Worm (Caenorhabditis elegans) whole organism, young adult: ENCODE measurements around the gene F18E2.15.

Experiments used
- B0261.1 ChIP-seq: sonication (generic microtip); optimal IDR thresholded peaks from 2 replicates; lab custom pipeline; 2016; ENCODE audit warnings: mild to moderate bottlenecking, missing genetic modification characterization, moderate library complexity, missing compliant biosample characterization
- D2030.7 ChIP-seq: fragments of 200-800 bp; sonication (Bioruptor generic); IDR thresholded peaks from 2 replicates; pipeline ENCODE4 v1.3.6; 2022; ENCODE audit warnings: missing genetic modification reagents, missing genetic modification characterization, missing compliant biosample characterization
- F22D6.2 ChIP-seq: sonication (generic microtip); optimal IDR thresholded peaks from 2 replicates; lab custom pipeline; 2016; ENCODE audit warnings: mild to moderate bottlenecking, missing genetic modification characterization, missing compliant biosample characterization
- F33H1.4 ChIP-seq: fragments of 200-800 bp; sonication (Bioruptor generic); IDR thresholded peaks from 2 replicates; pipeline ENCODE4 v1.3.6; 2022; ENCODE audit warnings: missing genetic modification reagents, missing genetic modification characterization, missing compliant biosample characterization
- F37B4.10 ChIP-seq: fragments of 200-800 bp; sonication (Bioruptor generic); IDR thresholded peaks from 2 replicates; pipeline ENCODE4 v1.3.6; 2022; ENCODE audit warnings: missing genetic modification characterization, missing compliant biosample characterization
- F39B2.1 ChIP-seq: fragments of 200-800 bp; sonication (Bioruptor generic); IDR thresholded peaks from 2 replicates; pipeline ENCODE4 v1.3.6; 2022; ENCODE audit warnings: missing genetic modification reagents, missing genetic modification characterization, missing compliant biosample characterization
- K11D2.4 ChIP-seq: fragments of 200-800 bp; sonication (Bioruptor generic); IDR thresholded peaks from 2 replicates; pipeline ENCODE4 v1.3.6; 2022; ENCODE audit warnings: missing genetic modification reagents, missing genetic modification characterization, missing compliant biosample characterization
- Y53F4B.3 ChIP-seq: fragments of 200-800 bp; sonication (Bioruptor generic); IDR thresholded peaks from 2 replicates; pipeline ENCODE4 v1.3.6; 2022; ENCODE audit warnings: missing genetic modification reagents, missing genetic modification characterization, missing compliant biosample characterization
- ama-1 ChIP-seq, 3 experiments: fragments of 150-350 bp in 1 of 3; sonication (generic microtip) in 2 of 3; optimal IDR thresholded peaks; 2 replicates each; lab custom pipeline; 2014 to 2018; ENCODE audit warnings: missing biosample characterization in 2 of 3, missing genetic modification characterization in 2 of 3, missing genetic modification reagents in 2 of 3
- aptf-2 ChIP-seq: fragments of 200-800 bp; sonication (Bioruptor generic); conservative IDR thresholded peaks from 2 replicates; pipeline ENCODE4 v1.3.6; 2022; ENCODE audit warnings: missing genetic modification reagents, missing genetic modification characterization, missing compliant biosample characterization
- cebp-1 ChIP-seq, 2 experiments: fragments of 200-800 bp in 1 of 2; sonication (Bioruptor generic) in 1 of 2; sonication (generic microtip) in 1 of 2; IDR thresholded peaks in 1 of 2; optimal IDR thresholded peaks in 1 of 2; 2 replicates each; pipeline versions ENCODE4 v1.3.6 to Lab custom; 2017 to 2022; ENCODE audit warnings: missing compliant biosample characterization in 2 of 2, missing genetic modification characterization in 2 of 2, mild to moderate bottlenecking in 1 of 2, missing genetic modification reagents in 1 of 2, moderate library complexity in 1 of 2
- cebp-2 ChIP-seq: fragments of 200-800 bp; sonication (Bioruptor generic); IDR thresholded peaks from 2 replicates; pipeline ENCODE4 v1.3.6; 2022; ENCODE audit warnings: missing genetic modification characterization, missing compliant biosample characterization
- ceh-100 ChIP-seq: fragments of 200-800 bp; sonication (Bioruptor generic); IDR thresholded peaks from 2 replicates; pipeline ENCODE4 v1.3.6; 2022; ENCODE audit warnings: missing genetic modification reagents, missing genetic modification characterization, missing compliant biosample characterization
- ceh-40 ChIP-seq: fragments of 200-800 bp; sonication (Bioruptor generic); IDR thresholded peaks from 2 replicates; pipeline ENCODE4 v1.3.6; 2022; ENCODE audit warnings: missing genetic modification characterization, missing compliant biosample characterization
- egl-18 ChIP-seq: fragments of 200-800 bp; sonication (Bioruptor generic); IDR thresholded peaks from 2 replicates; pipeline ENCODE4 v1.3.6; 2022; ENCODE audit warnings: missing genetic modification reagents, missing genetic modification characterization, missing compliant biosample characterization
- egrh-3 ChIP-seq: fragments of 200-800 bp; sonication (Bioruptor generic); IDR thresholded peaks from 2 replicates; pipeline ENCODE4 v1.3.6; 2022; ENCODE audit warnings: missing genetic modification reagents, missing genetic modification characterization, missing compliant biosample characterization
- ets-4 ChIP-seq: fragments of 200-800 bp; sonication (Bioruptor generic); optimal IDR thresholded peaks from 2 replicates; lab custom pipeline; 2018; ENCODE audit warnings: mild to moderate bottlenecking, missing genetic modification characterization, missing compliant biosample characterization
- him-1 ChIP-seq: sonication (generic microtip); optimal IDR thresholded peaks from 2 replicates; lab custom pipeline; 2016; ENCODE audit warnings: missing genotype, missing genetic modification reagents, missing genetic modification characterization, missing compliant biosample characterization
- hmg-1.2 ChIP-seq: fragments of 200-800 bp; sonication (Bioruptor generic); IDR thresholded peaks from 2 replicates; pipeline ENCODE4 v1.3.6; 2022; ENCODE audit warnings: missing genetic modification reagents, missing genetic modification characterization, missing compliant biosample characterization
- hrde-1 ChIP-seq: sonication (generic microtip); optimal IDR thresholded peaks from 2 replicates; lab custom pipeline; 2016; ENCODE audit warnings: missing genetic modification characterization, mild to moderate bottlenecking, missing compliant biosample characterization, moderate library complexity, missing genotype, missing genetic modification reagents, borderline replicate concordance
- hsf-1 ChIP-seq: fragments of 200-800 bp; sonication (Bioruptor generic); IDR thresholded peaks from 2 replicates; pipeline ENCODE4 v1.3.6; 2022; ENCODE audit warnings: missing genetic modification reagents, missing genetic modification characterization, missing compliant biosample characterization
- lin-26 ChIP-seq: fragments of 200-800 bp; sonication (Bioruptor generic); IDR thresholded peaks from 2 replicates; pipeline ENCODE4 v1.3.6; 2022; ENCODE audit warnings: missing genetic modification reagents, missing genetic modification characterization, missing compliant biosample characterization
- mxl-1 ChIP-seq: sonication (generic microtip); optimal IDR thresholded peaks from 2 replicates; lab custom pipeline; 2016; ENCODE audit warnings: missing genetic modification characterization, missing compliant biosample characterization
- rcor-1 ChIP-seq: fragments of 200-800 bp; sonication (Bioruptor generic); IDR thresholded peaks from 2 replicates; pipeline ENCODE4 v1.3.6; 2022; ENCODE audit warnings: missing genetic modification reagents, missing genetic modification characterization, missing compliant biosample characterization
- rec-8 ChIP-seq, 2 experiments: sonication (generic microtip); optimal IDR thresholded peaks; 2 replicates each; lab custom pipeline; 2016; ENCODE audit warnings: mild to moderate bottlenecking in 2 of 2, missing genetic modification characterization in 2 of 2, missing genetic modification reagents in 2 of 2, missing genotype in 2 of 2, missing biosample characterization in 1 of 2, missing compliant biosample characterization in 1 of 2, moderate library complexity in 1 of 2
- sdz-38 ChIP-seq: sonication (generic microtip); optimal IDR thresholded peaks from 2 replicates; lab custom pipeline; 2016; ENCODE audit warnings: missing genotype, missing genetic modification characterization, missing compliant biosample characterization
- snpc-1.1 ChIP-seq: sonication (generic microtip); optimal IDR thresholded peaks from 2 replicates; lab custom pipeline; 2017; ENCODE audit warnings: missing genetic modification characterization, mild to moderate bottlenecking, missing compliant biosample characterization, antibody characterized with exemption, moderate library complexity, missing genotype, missing genetic modification reagents; ENCODE audit not compliant: insufficient read depth
- snpc-1.3 ChIP-seq: sonication (generic microtip); optimal IDR thresholded peaks from 2 replicates; lab custom pipeline; 2017; ENCODE audit warnings: missing genetic modification characterization, mild to moderate bottlenecking, missing compliant biosample characterization, antibody characterized with exemption, moderate library complexity, missing genotype, missing genetic modification reagents; ENCODE audit not compliant: insufficient read depth
- tlf-1 ChIP-seq: fragments of 200-800 bp; sonication (Bioruptor generic); optimal IDR thresholded peaks from 2 replicates; lab custom pipeline; 2018; ENCODE audit warnings: mild to moderate bottlenecking, missing genetic modification characterization, missing compliant biosample characterization
- unc-62 ChIP-seq: fragments of 150-350 bp; optimal IDR thresholded peaks from 2 replicates; lab custom pipeline; 2014; ENCODE audit warnings: missing biosample characterization, missing genetic modification reagents, missing genetic modification characterization
- xnd-1 ChIP-seq: sonication (generic microtip); optimal IDR thresholded peaks from 2 replicates; lab custom pipeline; 2016; ENCODE audit warnings: missing genotype, missing genetic modification reagents, missing genetic modification characterization, missing compliant biosample characterization
- ztf-18 ChIP-seq: sonication (generic microtip); optimal IDR thresholded peaks from 2 replicates; lab custom pipeline; 2016; ENCODE audit warnings: missing genotype, mild to moderate bottlenecking, missing genetic modification characterization, missing compliant biosample characterization
- ztf-3 ChIP-seq: fragments of 200-800 bp; sonication (Bioruptor generic); optimal IDR thresholded peaks from 2 replicates; lab custom pipeline; 2018; ENCODE audit warnings: mild to moderate bottlenecking, missing genetic modification characterization, missing compliant biosample characterization

F18E2.15 gene

DNA sequence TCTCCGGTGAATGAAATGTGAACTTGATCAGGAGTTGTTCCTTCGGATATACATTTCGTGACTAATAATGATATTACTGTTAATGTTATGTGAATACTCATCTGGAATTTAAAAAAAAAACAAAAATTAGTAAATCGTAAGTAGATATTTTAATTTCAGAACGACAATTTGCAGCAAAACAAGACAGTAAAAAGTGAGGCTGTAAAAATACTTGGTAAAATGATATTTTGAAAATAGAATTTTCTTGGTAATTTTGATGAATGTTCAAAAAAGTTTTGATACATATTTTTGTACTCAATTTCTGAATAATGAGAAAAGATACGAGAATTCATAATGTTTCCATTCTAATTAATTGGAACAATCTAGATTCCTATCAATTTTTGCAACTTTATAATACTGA lies 1.2 kb downstream of the F18E2.15 start, which contains the start of gene papl-1:
TSS of gene papl-1 (minus strand) at position 101 of the 400 bp plus-strand sequence.
- no peak for TF ChIP-seq F22D6.2 (tag; lab: Kevin White, UChicago)
- TF ChIP-seq F39B2.1 (GFP tag; lab: Robert Waterston, UW) = no peak
- TF ChIP-seq egl-18 (GFP tag; lab: Robert Waterston, UW) = no peak

- TF ChIP-seq him-1 (tag; lab: Kevin White, UChicago) = no peak
- no peak for TF ChIP-seq snpc-1.3
- TF ChIP-seq ceh-100 (GFP tag; lab: Robert Waterston, UW) = no peak
- TF ChIP-seq ets-4 (GFP tag; lab: Kevin White, UChicago) = no peak
Observed at ce11 chrV:12754839-12755238, 6.0 kb downstream of the F18E2.15 start, which contains the start of gene gpa-13. gpa-13 (minus strand) TSS chrV:12754939.

DNA sequence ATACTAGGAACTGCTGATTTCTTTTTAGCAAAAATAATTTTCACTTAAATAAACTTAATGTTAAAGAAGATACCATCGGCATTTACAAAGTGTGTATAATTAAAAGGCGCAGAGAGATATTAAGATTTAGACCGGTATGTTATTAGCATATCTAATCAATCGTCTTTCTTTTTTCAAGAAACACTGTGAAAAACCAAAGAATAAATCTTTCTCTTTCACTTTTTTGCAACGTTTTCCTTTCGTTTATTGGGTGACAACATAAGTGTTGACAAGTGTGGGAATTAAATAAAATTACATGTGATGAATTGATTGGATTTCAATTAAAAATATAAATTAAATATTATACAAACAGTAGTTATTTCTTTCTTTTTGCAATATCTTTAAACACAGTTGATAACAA lies 8.4 kb downstream of the F18E2.15 start, which contains the start of gene C15C8.8:
TSS of gene C15C8.8 (minus strand) at position 101 of the 400 bp plus-strand sequence.
- no peak for TF ChIP-seq D2030.7 (GFP tag; lab: Robert Waterston, UW)
- TF ChIP-seq F37B4.10 (GFP tag; lab: Robert Waterston, UW) = no peak
- TF ChIP-seq hrde-1 (tag; lab: Kevin White, UChicago) = no peak
- no peak for TF ChIP-seq xnd-1
- no peak for TF ChIP-seq lin-26
- TF ChIP-seq cebp-2 = no peak
- no peak for TF ChIP-seq hsf-1 (GFP tag; lab: Robert Waterston, UW)
- TF ChIP-seq sdz-38 (tag; lab: Kevin White, UChicago) = no peak
- TF ChIP-seq, all 124 proteins: peak for 0

- TF ChIP-seq ztf-18 (no peak), ama-1 (optimal IDR thresholded peaks at IDR 0.05; lab: Kevin White, UChicago) (no peak), ama-1 (GFP tag; optimal IDR thresholded peaks at IDR 0.05; lab: Kevin White, UChicago) (no peak), ceh-40 (no peak), egrh-3 (GFP tag; lab: Robert Waterston, UW) (no peak), cebp-1 (GFP tag; IDR thresholded peaks at IDR 0.05; lab: Robert Waterston, UW) (no peak), cebp-1 (tag; optimal IDR thresholded peaks at IDR 0.05; lab: Kevin White, UChicago) (no peak), tlf-1 (GFP tag; lab: Kevin White, UChicago) (no peak), cebp-2 (no peak), K11D2.4 (no peak), hmg-1.2 (GFP tag; lab: Robert Waterston, UW) (no peak), B0261.1 (tag; lab: Kevin White, UChicago) (no peak), rec-8 (tag; optimal IDR thresholded peaks at IDR 0.05; lab: Kevin White, UChicago) (no peak)
Observed at ce11 chrV:12751495-12752050, 9.2 kb downstream of the F18E2.15 start, which contains the start of gene C15C8.6. C15C8.6 (minus strand) TSS chrV:12751545.

- TF ChIP-seq rcor-1 (GFP tag; lab: Robert Waterston, UW) (no peak), F33H1.4 (GFP tag; lab: Robert Waterston, UW) (no peak), ztf-3 (GFP tag; lab: Kevin White, UChicago) (no peak), unc-62 (GFP tag; lab: Kevin White, UChicago) (no peak), cebp-2 (no peak), aptf-2 (no peak), snpc-1.1 (tag; lab: Kevin White, UChicago) (no peak), Y53F4B.3 (GFP tag; lab: Robert Waterston, UW) (no peak), mxl-1 (tag; lab: Kevin White, UChicago) (no peak)
Observed at ce11 chrV:12749558-12749957, 11.3 kb downstream of the F18E2.15 start.
